Fruit fly (Drosophila melanogaster) whole organism, wandering third instar larva: ENCODE measurements around the gene CG2021.

Experiments
- CG32264 ChIP-seq: fragments of 200-800 bp; sonication (Bioruptor generic); optimal IDR thresholded peaks from 2 replicates; lab custom pipeline; 2016; ENCODE audit warnings: missing biosample characterization, missing genetic modification characterization
- Rel ChIP-seq, 2 experiments: fragments of 200-800 bp; sonication (Bioruptor generic) in 1 of 2; optimal IDR thresholded peaks; 2 replicates in 1 of 2; 3 replicates in 1 of 2; lab custom pipeline; 2016 to 2019; ENCODE audit warnings: mild to moderate bottlenecking in 2 of 2, missing biosample characterization in 2 of 2, missing genetic modification characterization in 2 of 2, moderate library complexity in 1 of 2
- Sp1 ChIP-seq: fragments of 200-800 bp; sonication (Bioruptor generic); optimal IDR thresholded peaks from 3 replicates; lab custom pipeline; 2019; ENCODE audit warnings: missing biosample characterization, mild to moderate bottlenecking, missing genetic modification characterization, moderate library complexity
- Vsx2 ChIP-seq: fragments of 200-300, 225-300 bp; sonication (Bioruptor generic); optimal IDR thresholded peaks from 2 replicates; lab custom pipeline; 2018; ENCODE audit warnings: missing biosample characterization, missing genetic modification characterization; ENCODE audit not compliant: partially characterized antibody
- dl ChIP-seq, 2 experiments: fragments of 175-275, 200-275 bp in 1 of 2; fragments of 200-275 bp in 1 of 2; sonication (Bioruptor generic); optimal IDR thresholded peaks; lab custom pipeline; 2018; ENCODE audit warnings: mild to moderate bottlenecking in 2 of 2, missing biosample characterization in 2 of 2, missing genetic modification characterization in 2 of 2, moderate library complexity in 2 of 2; ENCODE audit not compliant: partially characterized antibody in 2 of 2, insufficient read depth in 1 of 2
- psq ChIP-seq: fragments of 200-800 bp; sonication (Bioruptor generic); optimal IDR thresholded peaks from 3 replicates; lab custom pipeline; 2017; ENCODE audit warnings: missing biosample characterization, mild to moderate bottlenecking, missing genetic modification characterization, moderate library complexity
- rgr ChIP-seq: fragments of 200-800 bp; sonication (Bioruptor generic); optimal IDR thresholded peaks from 3 replicates; lab custom pipeline; 2016; ENCODE audit warnings: missing biosample characterization, mild to moderate bottlenecking, missing genetic modification characterization
- sv ChIP-seq: fragments of 200-800 bp; sonication (Bioruptor generic); optimal IDR thresholded peaks from 3 replicates; lab custom pipeline; 2016; ENCODE audit warnings: missing biosample characterization, missing genetic modification characterization
- usp ChIP-seq: fragments of >200 bp; optimal IDR thresholded peaks from 2 replicates; lab custom pipeline; 2017; ENCODE audit warnings: missing biosample characterization, missing genetic modification characterization

Gene CG2021

dm6 chr3L:1730160-1730595 is 47.0 kb downstream of the CG2021 start:
- TF ChIP-seq Sp1 (GFP tag; lab: Kevin White, UChicago), result no peak
- TF ChIP-seq Vsx2 (GFP tag; lab: Kevin White, UChicago), result peak; percentile 24
- TF ChIP-seq psq (GFP tag; lab: Kevin White, UChicago), result peak; percentile 85
- TF ChIP-seq sv, result no peak
- TF ChIP-seq, all 38 proteins: peak for 2

- TF ChIP-seq Rel (GFP tag; optimal IDR thresholded peaks at IDR 0.05; lab: Kevin White, UChicago) (no peak), Rel (tag; optimal IDR thresholded peaks at IDR 0.05; lab: Kevin White, UChicago) (peak; percentile 95), psq (GFP tag; lab: Kevin White, UChicago) (no peak)
Observed at dm6 chr3L:1729380-1730159, 47.6 kb downstream of the CG2021 start.

dm6 chr3L:1727431-1727830 is 49.8 kb downstream of the CG2021 start:
- no peak for TF ChIP-seq CG32264 (GFP tag; lab: Kevin White, UChicago)
- TF ChIP-seq rgr, result peak; percentile 6
- TF ChIP-seq usp (GFP tag; lab: Kevin White, UChicago), result no peak
- TF ChIP-seq dl (GFP tag; optimal IDR thresholded peaks at IDR 0.05; lab: Kevin White, UChicago; ENCODE audit: insufficient read depth in 1 of 2, partially characterized antibody in 2 of 2), result no peak
